Worm (Caenorhabditis elegans) whole organism, L2 larva: Measurements from ENCODE around the gene F47B10.8.

Experiments
- C34F6.9 ChIP-seq: fragments of 150-350 bp; optimal IDR thresholded peaks from 2 replicates; lab custom pipeline; 2014; ENCODE audit warnings: missing biosample characterization, missing genetic modification characterization
- F13H6.1 ChIP-seq: sonication (generic microtip); optimal IDR thresholded peaks from 2 replicates; lab custom pipeline; 2016; ENCODE audit warnings: missing genetic modification characterization, missing compliant biosample characterization
- R02D3.7 ChIP-seq: fragments of 150-350 bp; optimal IDR thresholded peaks from 2 replicates; lab custom pipeline; 2014; ENCODE audit warnings: missing biosample characterization, missing genetic modification characterization
- Y55F3AM.14 ChIP-seq: fragments of 200-800 bp; sonication (Bioruptor generic); optimal IDR thresholded peaks from 2 replicates; lab custom pipeline; 2018; ENCODE audit warnings: mild to moderate bottlenecking, missing genetic modification characterization, missing compliant biosample characterization
- ZK546.5 ChIP-seq: sonication (generic microtip); optimal IDR thresholded peaks from 2 replicates; lab custom pipeline; 2017; ENCODE audit warnings: missing biosample characterization, missing genetic modification characterization
- ama-1 ChIP-seq: fragments of 150-350 bp; optimal IDR thresholded peaks from 2 replicates; lab custom pipeline; 2018; ENCODE audit warnings: inconsistent platforms
- ceh-16 ChIP-seq: fragments of 150-350 bp; optimal IDR thresholded peaks from 2 replicates; lab custom pipeline; 2014; ENCODE audit warnings: missing biosample characterization, missing genetic modification characterization
- ceh-82 ChIP-seq: fragments of 150-350 bp; optimal IDR thresholded peaks from 2 replicates; lab custom pipeline; 2014; ENCODE audit warnings: missing biosample characterization, missing genetic modification characterization
- crh-2 ChIP-seq: sonication (generic microtip); optimal IDR thresholded peaks from 2 replicates; lab custom pipeline; 2017; ENCODE audit warnings: missing biosample characterization, missing genetic modification characterization
- dmd-4 ChIP-seq: sonication (generic microtip); optimal IDR thresholded peaks from 2 replicates; lab custom pipeline; 2017; ENCODE audit warnings: missing biosample characterization, missing genetic modification characterization
- elt-1 ChIP-seq: fragments of 150-350 bp; optimal IDR thresholded peaks from 2 replicates; lab custom pipeline; 2014; ENCODE audit warnings: missing biosample characterization, missing genetic modification characterization
- elt-3 ChIP-seq: sonication (generic microtip); optimal IDR thresholded peaks from 2 replicates; lab custom pipeline; 2017; ENCODE audit warnings: missing biosample characterization, missing genetic modification characterization
- fos-1 ChIP-seq: fragments of 150-350 bp; optimal IDR thresholded peaks from 2 replicates; lab custom pipeline; 2014; ENCODE audit warnings: missing biosample characterization, missing genetic modification characterization
- lin-11 ChIP-seq: fragments of 150-350 bp; sonication (generic microtip); optimal IDR thresholded peaks from 2 replicates; lab custom pipeline; 2014; ENCODE audit warnings: missing biosample characterization, missing genetic modification characterization, inconsistent platforms, mixed read lengths
- lin-13 ChIP-seq: fragments of 150-350 bp; optimal IDR thresholded peaks from 2 replicates; lab custom pipeline; 2014; ENCODE audit warnings: missing biosample characterization, missing genetic modification reagents, missing genetic modification characterization
- lin-39 ChIP-seq: fragments of 150-350 bp; optimal IDR thresholded peaks from 2 replicates; lab custom pipeline; 2014; ENCODE audit warnings: missing biosample characterization, missing genetic modification reagents, missing genetic modification characterization
- lsy-2 ChIP-seq, 2 experiments: fragments of 150-350 bp in 1 of 2; sonication (generic microtip) in 1 of 2; optimal IDR thresholded peaks; 2 replicates each; lab custom pipeline; 2014 to 2017; ENCODE audit warnings: missing biosample characterization in 2 of 2, missing genetic modification characterization in 2 of 2
- mab-5 ChIP-seq: fragments of 150-350 bp; optimal IDR thresholded peaks from 2 replicates; lab custom pipeline; 2014; ENCODE audit warnings: missing biosample characterization, missing genetic modification characterization
- mbf-1 ChIP-seq: sonication (generic microtip); optimal IDR thresholded peaks from 2 replicates; lab custom pipeline; 2017; ENCODE audit warnings: missing biosample characterization, missing genetic modification characterization
- nhr-10 ChIP-seq: sonication (generic microtip); optimal IDR thresholded peaks from 2 replicates; lab custom pipeline; 2017; ENCODE audit warnings: missing biosample characterization, missing genetic modification characterization
- nhr-11 ChIP-seq: fragments of 150-350 bp; optimal IDR thresholded peaks from 2 replicates; lab custom pipeline; 2014; ENCODE audit warnings: missing biosample characterization, missing genetic modification characterization
- nhr-12 ChIP-seq: fragments of 150-350 bp; optimal IDR thresholded peaks from 2 replicates; lab custom pipeline; 2014; ENCODE audit warnings: missing biosample characterization, missing genetic modification characterization
- nhr-129 ChIP-seq: fragments of 150-350 bp; optimal IDR thresholded peaks from 2 replicates; lab custom pipeline; 2014; ENCODE audit warnings: missing biosample characterization, missing genetic modification characterization
- nhr-21 ChIP-seq: fragments of 150-350 bp; optimal IDR thresholded peaks from 2 replicates; lab custom pipeline; 2014; ENCODE audit warnings: missing biosample characterization, missing genetic modification characterization
- nhr-23 ChIP-seq: fragments of 150-350 bp; optimal IDR thresholded peaks from 2 replicates; lab custom pipeline; 2014; ENCODE audit warnings: missing biosample characterization, missing genetic modification reagents, missing genetic modification characterization
- nhr-6 ChIP-seq: fragments of 150-350 bp; optimal IDR thresholded peaks from 2 replicates; lab custom pipeline; 2014; ENCODE audit warnings: missing biosample characterization, missing genetic modification characterization
- nhr-77 ChIP-seq: fragments of 150-350 bp; optimal IDR thresholded peaks from 2 replicates; lab custom pipeline; 2014; ENCODE audit warnings: missing biosample characterization, missing genetic modification characterization
- peb-1 ChIP-seq: fragments of 150-350 bp; optimal IDR thresholded peaks from 2 replicates; lab custom pipeline; 2014; ENCODE audit warnings: missing biosample characterization, missing genetic modification characterization
- sem-4 ChIP-seq: fragments of 150-350 bp; optimal IDR thresholded peaks from 2 replicates; lab custom pipeline; 2014; ENCODE audit warnings: missing biosample characterization, missing genetic modification reagents, missing genetic modification characterization
- sma-3 ChIP-seq: sonication (generic microtip); optimal IDR thresholded peaks from 2 replicates; lab custom pipeline; 2016; ENCODE audit warnings: missing genetic modification reagents, missing genetic modification characterization, missing compliant biosample characterization
- sma-9 ChIP-seq, 2 experiments: fragments of 150-350 bp in 1 of 2; sonication (generic microtip) in 1 of 2; optimal IDR thresholded peaks; 2 replicates each; lab custom pipeline; 2014 to 2016; ENCODE audit warnings: missing genetic modification characterization in 2 of 2, mild to moderate bottlenecking in 1 of 2, missing biosample characterization in 1 of 2, missing compliant biosample characterization in 1 of 2, missing genetic modification reagents in 1 of 2, moderate library complexity in 1 of 2
- snpc-4 ChIP-seq: fragments of 150-350 bp; optimal IDR thresholded peaks from 2 replicates; lab custom pipeline; 2014; ENCODE audit warnings: missing biosample characterization, missing genetic modification characterization
- unc-39 ChIP-seq: fragments of 150-350 bp; optimal IDR thresholded peaks from 2 replicates; lab custom pipeline; 2014; ENCODE audit warnings: missing biosample characterization, missing genetic modification characterization
- unc-62 ChIP-seq: fragments of 150-350 bp; optimal IDR thresholded peaks from 2 replicates; lab custom pipeline; 2014; ENCODE audit warnings: missing biosample characterization, missing genetic modification reagents, missing genetic modification characterization
- ztf-11 ChIP-seq: sonication (generic microtip); optimal IDR thresholded peaks from 2 replicates; lab custom pipeline; 2017; ENCODE audit warnings: missing biosample characterization, missing genetic modification characterization

F47B10.8 gene

DNA sequence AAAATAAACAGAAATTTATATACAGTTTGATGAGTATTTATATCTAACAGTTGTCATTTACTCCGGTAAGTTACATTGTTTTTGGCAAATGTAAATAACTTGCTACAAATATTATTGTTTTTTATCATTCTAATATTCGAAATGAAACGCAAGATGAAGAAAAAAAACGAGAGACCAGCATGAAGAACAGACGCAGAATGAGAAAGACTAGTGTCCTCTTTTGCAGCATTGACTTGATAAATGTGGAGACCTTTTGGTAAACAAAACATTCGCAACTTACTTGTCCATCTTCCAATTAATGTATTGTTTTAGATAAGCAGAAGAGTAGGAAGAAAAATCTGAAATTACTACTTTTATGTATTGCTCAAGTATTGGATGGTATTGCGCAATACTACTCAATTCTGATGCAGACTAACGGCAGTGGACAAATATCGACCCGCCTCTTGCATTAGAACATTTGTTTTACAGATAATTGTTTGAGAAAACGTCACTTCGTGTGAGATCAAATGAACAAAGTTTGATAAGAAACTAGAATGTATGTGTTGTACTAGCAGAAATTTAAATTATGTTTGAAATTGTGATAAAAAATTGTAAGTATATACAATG is 33.4 kb downstream of the F47B10.8 start, which contains the start of gene pgp-6:
TSS of gene pgp-6 (minus strand) at position 288 of the 606 bp plus-strand sequence.
- peak; percentile 67 for TF ChIP-seq fos-1 (tag; lab: Kevin White, UChicago)
- no peak for TF ChIP-seq ama-1 (lab: Kevin White, UChicago)
- TF ChIP-seq snpc-4 (tag; lab: Kevin White, UChicago): no peak
- no peak for TF ChIP-seq unc-62 (GFP tag; lab: Kevin White, UChicago)
- peak; percentile 21 for TF ChIP-seq nhr-129 (tag; lab: Kevin White, UChicago)
- peak; percentile 36 for TF ChIP-seq crh-2 (tag; lab: Kevin White, UChicago)
- no peak for TF ChIP-seq mab-5 (tag; lab: Kevin White, UChicago)
- no peak for TF ChIP-seq F13H6.1 (tag; lab: Kevin White, UChicago)
- TF ChIP-seq sem-4 (tag; lab: Kevin White, UChicago): no peak
- no peak for TF ChIP-seq ztf-11 (tag; lab: Kevin White, UChicago)
- no peak for TF ChIP-seq lin-39 (tag; lab: Kevin White, UChicago)
- TF ChIP-seq, all 48 proteins: peak for 3

- TF ChIP-seq ceh-16 (no peak), mab-5 (tag; lab: Kevin White, UChicago) (no peak), lin-13 (GFP tag; lab: Kevin White, UChicago) (no peak), nhr-129 (tag; lab: Kevin White, UChicago) (no peak)
- TF ChIP-seq, all 48 proteins: peak for 0
Observed at ce11 chrX:10870137-10870536, 40.5 kb downstream of the F47B10.8 start, which contains the start of gene pgp-7. TSS of gene pgp-7 (minus strand) at chrX:10870237.

DNA sequence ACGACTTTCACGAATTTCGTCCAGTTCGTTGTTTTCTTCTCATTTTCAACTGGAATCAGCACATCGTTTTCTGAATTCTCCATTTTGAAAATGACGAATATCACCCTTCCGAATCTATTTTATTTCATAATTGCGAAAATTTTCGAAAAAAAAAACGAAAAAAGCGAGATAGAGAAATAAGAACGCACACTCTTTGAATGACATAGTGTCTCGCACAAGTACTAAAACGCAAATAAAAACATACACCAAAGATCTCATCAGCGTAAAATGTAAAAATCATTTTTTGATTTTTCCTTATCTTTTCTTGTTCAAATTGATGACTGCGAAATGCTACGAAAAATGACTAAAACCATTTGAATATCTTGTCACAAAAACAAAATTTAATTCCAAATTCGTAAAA is 46.3 kb downstream of the F47B10.8 start, which contains the start of gene pgp-8:
TSS of gene pgp-8 (minus strand) at position 101 of the 400 bp plus-strand sequence.
- TF ChIP-seq nhr-23 (tag; lab: Kevin White, UChicago) (no peak), C34F6.9 (peak; percentile 51)

DNA sequence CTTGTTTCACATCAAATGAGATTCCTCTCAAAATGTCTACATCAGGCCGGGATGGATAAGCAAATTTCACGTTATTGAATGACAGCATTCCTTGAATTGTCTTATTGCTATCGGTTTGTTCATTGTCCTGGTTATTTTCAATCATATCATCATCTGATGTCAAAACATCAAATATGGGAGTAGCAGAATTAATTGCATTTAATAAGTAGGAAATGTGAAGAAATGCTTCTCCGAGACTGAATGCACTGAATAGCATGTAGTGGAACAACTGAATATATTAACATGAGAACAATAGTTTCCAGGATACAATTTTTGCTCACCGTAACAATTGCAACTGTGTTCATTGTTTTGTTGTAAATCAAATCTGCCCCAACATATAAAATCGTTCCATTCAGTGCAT is 48.0 kb downstream of the F47B10.8 start:
- TF ChIP-seq lsy-2 (tag; optimal IDR thresholded peaks at IDR 0.05; lab: Kevin White, UChicago): no peak
- TF ChIP-seq fos-1 (tag; lab: Kevin White, UChicago): no peak
- TF ChIP-seq ZK546.5 (tag; lab: Kevin White, UChicago): no peak
- no peak for TF ChIP-seq lin-39 (tag; lab: Kevin White, UChicago)
- no peak for TF ChIP-seq nhr-77 (tag; lab: Kevin White, UChicago)
- no peak for TF ChIP-seq peb-1 (tag; lab: Kevin White, UChicago)
- no peak for TF ChIP-seq ama-1 (lab: Kevin White, UChicago)
- no peak for TF ChIP-seq dmd-4 (tag; lab: Kevin White, UChicago)
- TF ChIP-seq nhr-6 (tag; lab: Kevin White, UChicago): no peak
- TF ChIP-seq nhr-129 (tag; lab: Kevin White, UChicago): no peak
- no peak for TF ChIP-seq mbf-1 (tag; lab: Kevin White, UChicago)
- TF ChIP-seq crh-2 (tag; lab: Kevin White, UChicago): no peak
- TF ChIP-seq nhr-21 (tag; lab: Kevin White, UChicago): no peak
- TF ChIP-seq nhr-12 (tag; lab: Kevin White, UChicago): no peak
- no peak for TF ChIP-seq R02D3.7 (tag; lab: Kevin White, UChicago)
- TF ChIP-seq unc-39: no peak
- TF ChIP-seq elt-1: no peak

DNA sequence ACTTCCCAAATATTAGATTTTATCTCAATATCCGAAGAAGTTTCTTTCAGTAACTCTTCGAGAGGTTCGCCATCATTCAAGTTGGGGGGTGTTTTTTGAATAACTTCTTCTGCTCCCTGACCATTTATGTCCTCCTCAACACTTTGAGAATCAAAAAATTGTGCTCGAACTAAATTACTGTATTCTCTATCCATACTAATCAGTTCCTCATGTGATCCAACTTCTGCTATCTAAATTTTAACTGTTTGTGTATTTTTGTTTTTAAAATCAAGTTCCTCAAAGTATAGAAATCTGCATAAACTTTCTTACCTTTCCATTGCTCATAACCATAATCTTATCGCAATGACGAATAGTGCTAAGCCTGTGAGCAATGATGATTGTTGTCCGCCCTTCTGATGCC is 48.9 kb downstream of the F47B10.8 start:
- TF ChIP-seq sma-3 (no peak), ceh-82 (no peak), lin-11 (no peak), F13H6.1 (tag; lab: Kevin White, UChicago) (no peak), sma-9 (GFP tag; optimal IDR thresholded peaks at IDR 0.05; lab: Kevin White, UChicago) (no peak), sma-9 (tag; optimal IDR thresholded peaks at IDR 0.05; lab: Kevin White, UChicago) (no peak), ztf-11 (tag; lab: Kevin White, UChicago) (no peak), elt-3 (tag; lab: Kevin White, UChicago) (no peak)
- TF ChIP-seq, all 48 proteins: peak for 0

ce11 chrX:10859622-10860021 is 51.0 kb downstream of the F47B10.8 start:
- TF ChIP-seq nhr-10 (tag; lab: Kevin White, UChicago) (no peak), elt-3 (tag; lab: Kevin White, UChicago) (no peak), Y55F3AM.14 (GFP tag; lab: Kevin White, UChicago) (no peak), nhr-11 (tag; lab: Kevin White, UChicago) (no peak)
